Fruit fly (Drosophila melanogaster) whole organism, embryonic: ENCODE results near the gene Psn.
A peak's percentile ranks its signal among the peaks of the same experiment; 100 is the strongest.

Experiments used
- Adf1 ChIP-seq: fragments of 200-800 bp; sonication (Bioruptor generic); IDR thresholded peaks from 2 replicates; pipeline ENCODE4 v1.3.6; 2022; ENCODE audit warnings: missing biosample characterization, missing genetic modification characterization
- CG10366 ChIP-seq: fragments of 200-800 bp; sonication (Bioruptor generic); IDR thresholded peaks from 2 replicates; pipeline ENCODE4 v1.3.6; 2022; ENCODE audit warnings: missing biosample characterization, missing genetic modification characterization
- CG10565 ChIP-seq: fragments of 200-800 bp; sonication (Bioruptor generic); optimal IDR thresholded peaks from 3 replicates; lab custom pipeline; 2016; ENCODE audit warnings: missing biosample characterization, mild to moderate bottlenecking, missing genetic modification characterization
- CG11696 ChIP-seq: fragments of 200-800 bp; sonication (Bioruptor generic); IDR thresholded peaks from 2 replicates; pipeline ENCODE4 v1.3.6; 2022; ENCODE audit warnings: missing biosample characterization, missing genetic modification characterization
- CG12942 ChIP-seq: fragments of 200-800 bp; sonication (Bioruptor generic); optimal IDR thresholded peaks from 3 replicates; lab custom pipeline; 2016; ENCODE audit warnings: missing biosample characterization, missing genetic modification characterization
- CG13624 ChIP-seq: fragments of 200-800 bp; sonication (Bioruptor generic); optimal IDR thresholded peaks from 2 replicates; lab custom pipeline; 2016; ENCODE audit warnings: missing biosample characterization, missing genetic modification characterization
- CG14667 ChIP-seq: fragments of 200-800 bp; sonication (Bioruptor generic); IDR thresholded peaks from 2 replicates; pipeline ENCODE4 v1.3.6; 2022; ENCODE audit warnings: missing biosample characterization, missing genetic modification characterization
- CG18764 ChIP-seq: fragments of 200-800 bp; sonication (Bioruptor generic); optimal IDR thresholded peaks from 3 replicates; lab custom pipeline; 2016; ENCODE audit warnings: missing biosample characterization, missing genetic modification characterization
- CG2116 ChIP-seq: fragments of 200-800 bp; sonication (Bioruptor generic); optimal IDR thresholded peaks from 3 replicates; lab custom pipeline; 2018; ENCODE audit warnings: missing biosample characterization, mild to moderate bottlenecking, missing genetic modification characterization
- CG2120 ChIP-seq: fragments of 200-800 bp; sonication (Bioruptor generic); optimal IDR thresholded peaks from 3 replicates; lab custom pipeline; 2016; ENCODE audit warnings: missing biosample characterization, missing genetic modification characterization
- CG2202 ChIP-seq: fragments of 200-800 bp; sonication (Bioruptor generic); optimal IDR thresholded peaks from 2 replicates; lab custom pipeline; 2018; ENCODE audit warnings: missing biosample characterization, mild to moderate bottlenecking, missing genetic modification characterization
- CG2678 ChIP-seq: fragments of 200-800 bp; sonication (Bioruptor generic); optimal IDR thresholded peaks from 3 replicates; lab custom pipeline; 2019; ENCODE audit warnings: missing biosample characterization, mild to moderate bottlenecking, missing genetic modification characterization, moderate library complexity
- CG30403 ChIP-seq: fragments of 200-800 bp; sonication (Bioruptor generic); optimal IDR thresholded peaks from 3 replicates; lab custom pipeline; 2016; ENCODE audit warnings: missing biosample characterization, missing genetic modification characterization
- CG42726 ChIP-seq: fragments of 200-800 bp; sonication (Bioruptor generic); IDR thresholded peaks from 2 replicates; pipeline ENCODE4 v1.3.6; 2022; ENCODE audit warnings: missing biosample characterization, missing genetic modification characterization; ENCODE audit not compliant: partially characterized antibody
- CG5180 ChIP-seq: fragments of 200-800 bp; sonication (Bioruptor generic); optimal IDR thresholded peaks from 3 replicates; lab custom pipeline; 2017; ENCODE audit warnings: missing biosample characterization, missing genetic modification characterization, mild to moderate bottlenecking, moderate library complexity, missing genetic modification reagents
- CG5953 ChIP-seq: fragments of 200-800 bp; sonication (Bioruptor generic); IDR thresholded peaks from 2 replicates; pipeline ENCODE4 v1.3.6; 2022; ENCODE audit warnings: missing biosample characterization, missing genetic modification characterization
- CG6272 ChIP-seq: fragments of 200-800 bp; sonication (Bioruptor generic); IDR thresholded peaks from 2 replicates; pipeline ENCODE4 v1.3.6; 2022; ENCODE audit warnings: missing biosample characterization, missing genetic modification characterization
- CG7745 ChIP-seq: fragments of 200-800 bp; sonication (Bioruptor generic); optimal IDR thresholded peaks from 2 replicates; lab custom pipeline; 2018; ENCODE audit warnings: missing biosample characterization, mild to moderate bottlenecking, missing genetic modification characterization, moderate library complexity
- CG7839 ChIP-seq: fragments of 200-800 bp; sonication (Bioruptor generic); optimal IDR thresholded peaks from 3 replicates; lab custom pipeline; 2018; ENCODE audit warnings: missing biosample characterization, mild to moderate bottlenecking, missing genetic modification characterization, moderate library complexity
- CG7963 ChIP-seq: fragments of 200-800 bp; sonication (Bioruptor generic); IDR thresholded peaks from 3 replicates; pipeline ENCODE4 v1.3.6; 2022; ENCODE audit warnings: missing biosample characterization, missing genetic modification characterization; ENCODE audit not compliant: partially characterized antibody
- CG8924 ChIP-seq: fragments of 200-800 bp; optimal IDR thresholded peaks from 3 replicates; lab custom pipeline; 2019; ENCODE audit warnings: missing biosample characterization, mild to moderate bottlenecking, missing genetic modification characterization, moderate library complexity
- CG9609 ChIP-seq: fragments of 200-800 bp; sonication (Bioruptor generic); optimal IDR thresholded peaks from 3 replicates; lab custom pipeline; 2016; ENCODE audit warnings: missing biosample characterization, missing genetic modification characterization
- Dad ChIP-seq: fragments of 200-800 bp; sonication (Bioruptor generic); optimal IDR thresholded peaks from 3 replicates; lab custom pipeline; 2016; ENCODE audit warnings: missing biosample characterization, missing genetic modification characterization
- GATAe ChIP-seq: fragments of 200-800 bp; sonication (Bioruptor generic); conservative IDR thresholded peaks from 2 replicates; pipeline ENCODE4 v1.3.6; 2022; ENCODE audit warnings: missing biosample characterization, missing genetic modification characterization
- Hey ChIP-seq: fragments of 200-800 bp; sonication (Bioruptor generic); optimal IDR thresholded peaks from 3 replicates; lab custom pipeline; 2018; ENCODE audit warnings: missing biosample characterization, mild to moderate bottlenecking, missing genetic modification characterization
- Hmx ChIP-seq: fragments of 200-800 bp; sonication (Bioruptor generic); optimal IDR thresholded peaks from 2 replicates; lab custom pipeline; 2016; ENCODE audit warnings: missing biosample characterization, missing genetic modification characterization
- NK7.1 ChIP-seq: fragments of 200-800 bp; sonication (Bioruptor generic); optimal IDR thresholded peaks from 3 replicates; lab custom pipeline; 2016; ENCODE audit warnings: missing biosample characterization, missing genetic modification characterization
- Nf-YB ChIP-seq: fragments of 200-800 bp; sonication (Bioruptor generic); optimal IDR thresholded peaks from 3 replicates; lab custom pipeline; 2019; ENCODE audit warnings: missing biosample characterization, mild to moderate bottlenecking, missing genetic modification characterization, moderate library complexity
- Opbp ChIP-seq: fragments of 200-800 bp; sonication (Bioruptor generic); IDR thresholded peaks from 3 replicates; pipeline ENCODE4 v1.3.6; 2022; ENCODE audit warnings: missing biosample characterization, missing genetic modification characterization; ENCODE audit not compliant: partially characterized antibody
- Trl ChIP-seq, 3 experiments: fragments of >200 bp in 2 of 3; fragments of 200-800 bp in 1 of 3; sonication (Bioruptor generic) in 1 of 3; optimal IDR thresholded peaks; 2 replicates in 1 of 3; 3 replicates in 2 of 3; lab custom pipeline; 2016 to 2017; ENCODE audit warnings: missing biosample characterization in 1 of 3, missing genetic modification characterization in 1 of 3
- YL-1 ChIP-seq: fragments of 200-800 bp; sonication (Bioruptor generic); optimal IDR thresholded peaks from 3 replicates; lab custom pipeline; 2017; ENCODE audit warnings: missing biosample characterization, mild to moderate bottlenecking, missing genetic modification characterization
- amos ChIP-seq: fragments of 200-800 bp; sonication (Bioruptor generic); IDR thresholded peaks from 2 replicates; pipeline ENCODE4 v1.3.6; 2022; ENCODE audit warnings: missing biosample characterization, missing genetic modification characterization; ENCODE audit not compliant: partially characterized antibody
- cato ChIP-seq: fragments of 200-800 bp; sonication (Bioruptor generic); optimal IDR thresholded peaks from 2 replicates; lab custom pipeline; 2016; ENCODE audit warnings: missing biosample characterization, missing genetic modification characterization, borderline replicate concordance
- ems ChIP-seq: fragments of 200-800 bp; sonication (Bioruptor generic); optimal IDR thresholded peaks from 3 replicates; lab custom pipeline; 2016; ENCODE audit warnings: missing biosample characterization, missing genetic modification characterization
- fd102C ChIP-seq: fragments of 200-800 bp; sonication (Bioruptor generic); optimal IDR thresholded peaks from 2 replicates; lab custom pipeline; 2018; ENCODE audit warnings: missing biosample characterization, mild to moderate bottlenecking, missing genetic modification characterization, moderate library complexity
- fd96Cb ChIP-seq: fragments of 200-800 bp; sonication (Bioruptor generic); optimal IDR thresholded peaks from 2 replicates; lab custom pipeline; 2018; ENCODE audit warnings: missing biosample characterization, mild to moderate bottlenecking, missing genetic modification characterization, moderate library complexity
- fu2 ChIP-seq: fragments of 200-800 bp; sonication (Bioruptor generic); optimal IDR thresholded peaks from 2 replicates; lab custom pipeline; 2016; ENCODE audit warnings: missing biosample characterization, missing genetic modification characterization
- grn ChIP-seq: fragments of 200-800 bp; sonication (Bioruptor generic); optimal IDR thresholded peaks from 3 replicates; lab custom pipeline; 2017; ENCODE audit warnings: missing biosample characterization, missing genetic modification characterization
- lola ChIP-seq, 3 experiments: fragments of >200 bp in 2 of 3; fragments of 200-800 bp in 1 of 3; sonication (Bioruptor generic) in 1 of 3; optimal IDR thresholded peaks; 2 replicates each; lab custom pipeline; 2017 to 2019; ENCODE audit warnings: missing biosample characterization in 3 of 3, missing genetic modification characterization in 3 of 3, mild to moderate bottlenecking in 1 of 3, moderate library complexity in 1 of 3
- lov ChIP-seq, 2 experiments: fragments of 200-800 bp in 1 of 2; fragments of >200 bp in 1 of 2; sonication (Bioruptor generic) in 1 of 2; IDR thresholded peaks in 1 of 2; optimal IDR thresholded peaks in 1 of 2; 2 replicates in 1 of 2; 3 replicates in 1 of 2; pipeline versions ENCODE4 v1.3.6 to Lab custom; 2017 to 2022; ENCODE audit warnings: missing biosample characterization in 1 of 2, missing genetic modification characterization in 1 of 2
- nau ChIP-seq: fragments of 200-800 bp; sonication (Bioruptor generic); optimal IDR thresholded peaks from 3 replicates; lab custom pipeline; 2017; ENCODE audit warnings: missing biosample characterization, mild to moderate bottlenecking, missing genetic modification characterization, missing genetic modification reagents
- oc ChIP-seq: fragments of 200-800 bp; sonication (Bioruptor generic); optimal IDR thresholded peaks from 2 replicates; lab custom pipeline; 2018; ENCODE audit warnings: missing biosample characterization, mild to moderate bottlenecking, missing genetic modification characterization, moderate library complexity
- scrt ChIP-seq: fragments of 200-800 bp; sonication (Bioruptor generic); optimal IDR thresholded peaks from 2 replicates; lab custom pipeline; 2018; ENCODE audit warnings: missing biosample characterization, mild to moderate bottlenecking, missing genetic modification characterization, moderate library complexity
- stwl ChIP-seq: fragments of 200-800 bp; sonication (Bioruptor generic); optimal IDR thresholded peaks from 3 replicates; lab custom pipeline; 2018; ENCODE audit warnings: missing biosample characterization, mild to moderate bottlenecking, missing genetic modification characterization, moderate library complexity
- sug ChIP-seq: fragments of 200-800 bp; optimal IDR thresholded peaks from 2 replicates; lab custom pipeline; 2019; ENCODE audit warnings: missing biosample characterization, mild to moderate bottlenecking, missing genetic modification characterization, moderate library complexity
- tup ChIP-seq: fragments of 200-800 bp; sonication (Bioruptor generic); optimal IDR thresholded peaks from 2 replicates; lab custom pipeline; 2016; ENCODE audit warnings: missing biosample characterization, mild to moderate bottlenecking, missing genetic modification characterization, moderate library complexity
- zfh2 ChIP-seq: fragments of 200-800 bp; sonication (Bioruptor generic); optimal IDR thresholded peaks from 2 replicates; lab custom pipeline; 2016; ENCODE audit warnings: missing biosample characterization, missing genetic modification characterization

The Psn gene

DNA sequence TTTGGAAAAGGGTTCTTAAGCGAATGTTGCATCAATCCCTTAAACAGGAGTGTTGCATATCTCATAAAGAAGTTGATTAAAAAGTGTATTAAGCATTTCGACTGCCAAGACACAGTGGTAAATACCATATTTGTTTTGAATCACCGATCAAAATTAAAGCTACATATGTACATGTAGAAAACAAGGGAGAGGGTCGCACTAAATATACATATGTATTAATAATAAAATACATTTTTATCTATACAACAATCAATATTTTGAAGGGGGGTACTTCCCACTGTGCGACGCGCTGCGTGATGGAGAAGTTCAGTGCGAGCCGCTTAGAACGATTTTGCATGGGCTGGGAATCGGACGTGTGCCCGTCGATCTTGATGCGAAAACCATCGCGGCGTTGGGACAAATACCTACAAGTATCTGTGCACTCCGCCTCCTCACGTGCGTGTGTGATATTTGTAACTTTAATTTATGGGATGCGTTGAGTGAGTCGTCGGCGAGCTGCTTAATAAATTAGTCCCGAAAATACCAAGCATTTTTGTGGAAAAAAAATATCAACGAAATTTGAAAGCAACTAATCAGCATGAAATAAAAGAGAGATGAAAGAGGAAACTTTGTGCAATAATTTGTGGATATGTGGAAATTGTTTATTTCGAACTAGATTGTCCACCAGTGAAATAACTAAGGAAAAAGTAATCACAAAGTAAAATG, 12.7 kb downstream of the Psn start (continued):
- peak; percentile 89 for TF ChIP-seq CG2678 (tag; lab: Kevin White, UChicago)
- peak; percentile 87 for TF ChIP-seq fd96Cb (tag; lab: Kevin White, UChicago)
- TF ChIP-seq zfh2 (GFP tag; lab: Kevin White, UChicago) = peak; percentile 34
- TF ChIP-seq CG7839 (tag; lab: Kevin White, UChicago) = peak; percentile 90
- peak; percentile 23 for TF ChIP-seq grn (GFP tag; lab: Kevin White, UChicago)
- TF ChIP-seq cato = peak; percentile 64
- TF ChIP-seq Adf1 = peak; percentile 54
- TF ChIP-seq ems (GFP tag; lab: Kevin White, UChicago) = peak; percentile 56
- no peak for TF ChIP-seq fu2 (GFP tag; lab: Kevin White, UChicago)
- peak; percentile 37 for TF ChIP-seq CG9609
- TF ChIP-seq lola (GFP tag; optimal IDR thresholded peaks at IDR 0.05; lab: Kevin White, UChicago) = peak in 1 of 3 experiments; percentile 60
- TF ChIP-seq CG13624 (GFP tag; lab: Kevin White, UChicago) = peak; percentile 16
- peak; percentile 58 for TF ChIP-seq scrt (GFP tag; lab: Kevin White, UChicago)
- peak; percentile 90 for TF ChIP-seq CG10366 (GFP tag; lab: Robert Waterston, UW)
- TF ChIP-seq CG12942 (GFP tag; lab: Kevin White, UChicago) = peak; percentile 68
- peak; percentile 53 for TF ChIP-seq sug (tag; lab: Kevin White, UChicago)
- peak; percentile 69 for TF ChIP-seq CG2120 (GFP tag; lab: Kevin White, UChicago)
- no peak for TF ChIP-seq Hmx (GFP tag; lab: Kevin White, UChicago)
- TF ChIP-seq amos (GFP tag; lab: Robert Waterston, UW) = no peak
- TF ChIP-seq Dad (GFP tag; lab: Kevin White, UChicago) = peak; percentile 42
- peak; percentile 86 for TF ChIP-seq CG30403
- TF ChIP-seq NK7.1 (GFP tag; lab: Kevin White, UChicago) = no peak
- peak; percentile 45 for TF ChIP-seq tup (GFP tag; lab: Kevin White, UChicago)
- TF ChIP-seq CG5953 (GFP tag; lab: Robert Waterston, UW) = peak; percentile 85
- no peak for TF ChIP-seq CG7745 (tag; lab: Kevin White, UChicago)
- TF ChIP-seq CG6272 = peak; percentile 79
- TF ChIP-seq stwl = no peak
- peak; percentile 23 for TF ChIP-seq CG10565
- no peak for TF ChIP-seq lov (optimal IDR thresholded peaks at IDR 0.05; lab: Kevin White, UChicago)
- TF ChIP-seq lov (GFP tag; IDR thresholded peaks at IDR 0.05; lab: Robert Waterston, UW) = peak; percentile 89
- peak; percentile 72 for TF ChIP-seq CG5180 (GFP tag; lab: Kevin White, UChicago)
- TF ChIP-seq CG42726 (GFP tag; lab: Robert Waterston, UW) = no peak
- TF ChIP-seq YL-1 (GFP tag; lab: Kevin White, UChicago) = peak; percentile 34
- peak; percentile 80 for TF ChIP-seq CG11696 (GFP tag; lab: Robert Waterston, UW)
- TF ChIP-seq CG18764 (GFP tag; lab: Kevin White, UChicago) = peak; percentile 69
- TF ChIP-seq fd102C (GFP tag; lab: Kevin White, UChicago) = no peak
- no peak for TF ChIP-seq Hey (tag; lab: Kevin White, UChicago)
- no peak for TF ChIP-seq Trl (optimal IDR thresholded peaks at IDR 0.05; lab: Kevin White, UChicago)
- no peak for TF ChIP-seq Trl (GFP tag; optimal IDR thresholded peaks at IDR 0.05; lab: Kevin White, UChicago)
- peak; percentile 49 for TF ChIP-seq CG2202 (tag; lab: Kevin White, UChicago)
- TF ChIP-seq CG2116 (GFP tag; lab: Kevin White, UChicago) = peak; percentile 52
- no peak for TF ChIP-seq CG7963 (GFP tag; lab: Robert Waterston, UW)
- peak; percentile 63; the same call in 1 of the 2 replicates for TF ChIP-seq GATAe (GFP tag; lab: Robert Waterston, UW)
- TF ChIP-seq oc = peak; percentile 81
- TF ChIP-seq nau = peak; percentile 77
- TF ChIP-seq CG14667 = peak; percentile 82
- no peak for TF ChIP-seq Opbp
- peak; percentile 84 for TF ChIP-seq CG8924 (tag; lab: Kevin White, UChicago)
- TF ChIP-seq Nf-YB = peak; percentile 57
